Worm (Caenorhabditis elegans): ENCODE results near the gene trmt-10C.2.

Gene trmt-10C.2

ce11 chrIII:6317345-6317744, 28.7 kb upstream of the trmt-10C.2 start:
- TF ChIP-seq pag-3 (tag; optimal IDR thresholded peaks at IDR 0.05; ENCODE audit: borderline replicate concordance) (no peak), fkh-10 (GFP tag; optimal IDR thresholded peaks at IDR 0.05) (peak; percentile 84), unc-42 (tag; optimal IDR thresholded peaks at IDR 0.05) (peak; percentile 99)

ce11 chrIII:6324139-6324538, 21.9 kb upstream of the trmt-10C.2 start, which contains the start of gene C56G2.5:
Gene C56G2.5, minus strand, starts transcription at chrIII:6324239.
- TF ChIP-seq K02D7.2 (tag; optimal IDR thresholded peaks at IDR 0.05), result no peak
- no peak for TF ChIP-seq hlh-30 (tag; optimal IDR thresholded peaks at IDR 0.05; ENCODE audit: insufficient read depth)
- TF ChIP-seq C08G9.2 (tag; optimal IDR thresholded peaks at IDR 0.05), result no peak
- TF ChIP-seq eyg-1 (tag; optimal IDR thresholded peaks at IDR 0.05), result no peak

- TF ChIP-seq Y22D7AL.16 (tag; optimal IDR thresholded peaks at IDR 0.05) (no peak), unc-42 (tag; optimal IDR thresholded peaks at IDR 0.05) (peak; percentile 22)
These were observed 14.8 kb upstream of the trmt-10C.2 start, which contains the start of gene C56G2.4 for ce11 chrIII:6331211-6331782. Gene C56G2.4, plus strand, starts transcription at chrIII:6331732.

- TF ChIP-seq nhr-11 (tag; optimal IDR thresholded peaks at IDR 0.05), result no peak
- peak; percentile 58 for TF ChIP-seq unc-42 (tag; optimal IDR thresholded peaks at IDR 0.05)
These were observed 11.7 kb upstream of the trmt-10C.2 start for ce11 chrIII:6334364-6334763.

- TF ChIP-seq ceh-9 (tag; optimal IDR thresholded peaks at IDR 0.05) (no peak), elt-2 (tag; optimal IDR thresholded peaks at IDR 0.05) (peak; percentile 23)
These were observed 6.1 kb upstream of the trmt-10C.2 start, which contains the start of gene let-767 for ce11 chrIII:6339919-6340434. Gene let-767, minus strand, starts transcription at chrIII:6339969.

ce11 chrIII:6341878-6342453, 4.1 kb upstream of the trmt-10C.2 start, which contains the start of gene rpn-13:
Gene rpn-13, minus strand, starts transcription at chrIII:6341928.
- TF ChIP-seq elt-2 (tag; optimal IDR thresholded peaks at IDR 0.05) (peak; percentile 13), hlh-30 (tag; optimal IDR thresholded peaks at IDR 0.05; ENCODE audit: insufficient read depth) (peak; percentile 70), nfya-1 (tag; optimal IDR thresholded peaks at IDR 0.05) (peak; percentile 50), tbx-2 (tag; optimal IDR thresholded peaks at IDR 0.05) (peak; percentile 1), syd-9 (tag; optimal IDR thresholded peaks at IDR 0.05) (no peak), ceh-9 (tag; optimal IDR thresholded peaks at IDR 0.05) (no peak)

- TF ChIP-seq dmd-4 (tag; optimal IDR thresholded peaks at IDR 0.05; ENCODE audit: borderline replicate concordance) (no peak), nfya-1 (tag; optimal IDR thresholded peaks at IDR 0.05) (no peak), gmeb-2 (tag; optimal IDR thresholded peaks at IDR 0.05) (no peak), sox-4 (tag; optimal IDR thresholded peaks at IDR 0.05) (no peak), nhr-11 (tag; optimal IDR thresholded peaks at IDR 0.05) (no peak)
These were observed 2.9 kb upstream of the trmt-10C.2 start, which contains the start of gene C56G2.9 for ce11 chrIII:6343229-6343628. Gene C56G2.9, minus strand, starts transcription at chrIII:6343329.

ce11 chrIII:6344737-6345136, 1.3 kb upstream of the trmt-10C.2 start:
- TF ChIP-seq C38D4.7 (GFP tag; optimal IDR thresholded peaks at IDR 0.05) (no peak), unc-42 (tag; optimal IDR thresholded peaks at IDR 0.05) (peak; percentile 25), ceh-24 (tag; optimal IDR thresholded peaks at IDR 0.05) (no peak), ceh-48 (tag; optimal IDR thresholded peaks at IDR 0.05) (peak; percentile 16), ttx-3 (tag; optimal IDR thresholded peaks at IDR 0.05) (no peak), pat-9 (tag; optimal IDR thresholded peaks at IDR 0.05) (peak; percentile 81), fax-1 (tag; optimal IDR thresholded peaks at IDR 0.05) (no peak), ceh-31 (tag; optimal IDR thresholded peaks at IDR 0.05) (peak; percentile 46), ceh-19 (GFP tag; optimal IDR thresholded peaks at IDR 0.05) (no peak), hlh-30 (tag; optimal IDR thresholded peaks at IDR 0.05; ENCODE audit: insufficient read depth) (peak; percentile 41), dve-1 (tag; optimal IDR thresholded peaks at IDR 0.05) (peak; percentile 70), ceh-34 (tag; optimal IDR thresholded peaks at IDR 0.05) (peak; percentile 63), ceh-22 (tag; optimal IDR thresholded peaks at IDR 0.05) (no peak), nfya-1 (tag; optimal IDR thresholded peaks at IDR 0.05) (peak; percentile 81), C08G9.2 (tag; optimal IDR thresholded peaks at IDR 0.05) (peak; percentile 29), ref-2 (tag; optimal IDR thresholded peaks at IDR 0.05) (peak; percentile 58), fkh-6 (tag; optimal IDR thresholded peaks at IDR 0.05) (no peak), ceh-6 (GFP tag; optimal IDR thresholded peaks at IDR 0.05) (no peak), fkh-10 (GFP tag; optimal IDR thresholded peaks at IDR 0.05) (peak; percentile 33), elt-2 (tag; optimal IDR thresholded peaks at IDR 0.05) (peak; percentile 46), pax-1 (tag; optimal IDR thresholded peaks at IDR 0.05) (peak; percentile 73), ceh-30 (tag; optimal IDR thresholded peaks at IDR 0.05) (peak; percentile 30), tbx-2 (tag; optimal IDR thresholded peaks at IDR 0.05) (peak; percentile 74), unc-55 (GFP tag; optimal IDR thresholded peaks at IDR 0.05) (peak; percentile 57)
